Worm (Caenorhabditis elegans) whole organism, young adult: ENCODE results near the gene cest-24.

Source experiments
- B0019.2 ChIP-seq: fragments of 200-800 bp; sonication (Bioruptor generic); conservative IDR thresholded peaks from 2 replicates; pipeline ENCODE4 v1.3.6; 2022; ENCODE audit warnings: missing genetic modification reagents, missing genetic modification characterization, missing compliant biosample characterization
- B0336.3 ChIP-seq: fragments of 200-800 bp; sonication (Bioruptor generic); IDR thresholded peaks from 2 replicates; pipeline ENCODE4 v1.3.6; 2022; ENCODE audit warnings: missing genetic modification characterization, missing compliant biosample characterization
- F23B12.7 ChIP-seq: sonication (generic microtip); optimal IDR thresholded peaks from 2 replicates; lab custom pipeline; 2017; ENCODE audit warnings: missing genetic modification characterization, mild to moderate bottlenecking, missing compliant biosample characterization, antibody characterized with exemption, moderate library complexity; ENCODE audit not compliant: insufficient read depth
- F39B2.1 ChIP-seq: fragments of 200-800 bp; sonication (Bioruptor generic); IDR thresholded peaks from 2 replicates; pipeline ENCODE4 v1.3.6; 2022; ENCODE audit warnings: missing genetic modification reagents, missing genetic modification characterization, missing compliant biosample characterization
- F57C9.4 ChIP-seq: sonication (generic microtip); optimal IDR thresholded peaks from 2 replicates; lab custom pipeline; 2017; ENCODE audit warnings: mild to moderate bottlenecking, missing genetic modification characterization, missing compliant biosample characterization
- K11D2.4 ChIP-seq: fragments of 200-800 bp; sonication (Bioruptor generic); IDR thresholded peaks from 2 replicates; pipeline ENCODE4 v1.3.6; 2022; ENCODE audit warnings: missing genetic modification reagents, missing genetic modification characterization, missing compliant biosample characterization
- T26A5.8 ChIP-seq: sonication (generic microtip); optimal IDR thresholded peaks from 2 replicates; lab custom pipeline; 2016; ENCODE audit warnings: missing genetic modification characterization, missing compliant biosample characterization
- Y56A3A.18 ChIP-seq: fragments of 200-800 bp; sonication (Bioruptor generic); IDR thresholded peaks from 2 replicates; pipeline ENCODE4 v1.3.6; 2022; ENCODE audit warnings: missing genetic modification reagents, missing genetic modification characterization, missing compliant biosample characterization
- akir-1 ChIP-seq: fragments of 200-800 bp; sonication (Bioruptor generic); optimal IDR thresholded peaks from 2 replicates; lab custom pipeline; 2018; ENCODE audit warnings: mild to moderate bottlenecking, missing genetic modification characterization, moderate library complexity, missing compliant biosample characterization
- aptf-2 ChIP-seq: fragments of 200-800 bp; sonication (Bioruptor generic); conservative IDR thresholded peaks from 2 replicates; pipeline ENCODE4 v1.3.6; 2022; ENCODE audit warnings: missing genetic modification reagents, missing genetic modification characterization, missing compliant biosample characterization
- atf-7 ChIP-seq: sonication (generic microtip); optimal IDR thresholded peaks from 2 replicates; lab custom pipeline; 2017; ENCODE audit warnings: mild to moderate bottlenecking, missing genetic modification characterization, missing compliant biosample characterization
- attf-3 ChIP-seq: fragments of 200-800 bp; sonication (Bioruptor generic); conservative IDR thresholded peaks from 2 replicates; pipeline ENCODE4 v1.3.6; 2022; ENCODE audit warnings: missing genetic modification reagents, missing genetic modification characterization, missing compliant biosample characterization
- bed-2 ChIP-seq: fragments of 200-800 bp; sonication (Bioruptor generic); IDR thresholded peaks from 2 replicates; pipeline ENCODE4 v1.3.6; 2022; ENCODE audit warnings: missing genetic modification reagents, missing genetic modification characterization, missing compliant biosample characterization
- ceh-100 ChIP-seq: fragments of 200-800 bp; sonication (Bioruptor generic); IDR thresholded peaks from 2 replicates; pipeline ENCODE4 v1.3.6; 2022; ENCODE audit warnings: missing genetic modification reagents, missing genetic modification characterization, missing compliant biosample characterization
- dpl-1 ChIP-seq: fragments of 150-350 bp; optimal IDR thresholded peaks from 2 replicates; lab custom pipeline; 2014; ENCODE audit warnings: missing biosample characterization, missing genetic modification reagents, missing genetic modification characterization
- egl-44 ChIP-seq: fragments of 200-800 bp; sonication (Bioruptor generic); IDR thresholded peaks from 2 replicates; pipeline ENCODE4 v1.3.6; 2022; ENCODE audit warnings: missing genetic modification reagents, missing genetic modification characterization, missing compliant biosample characterization
- egrh-3 ChIP-seq: fragments of 200-800 bp; sonication (Bioruptor generic); IDR thresholded peaks from 2 replicates; pipeline ENCODE4 v1.3.6; 2022; ENCODE audit warnings: missing genetic modification reagents, missing genetic modification characterization, missing compliant biosample characterization
- ets-4 ChIP-seq: fragments of 200-800 bp; sonication (Bioruptor generic); optimal IDR thresholded peaks from 2 replicates; lab custom pipeline; 2018; ENCODE audit warnings: mild to moderate bottlenecking, missing genetic modification characterization, missing compliant biosample characterization
- hsf-1 ChIP-seq: fragments of 200-800 bp; sonication (Bioruptor generic); IDR thresholded peaks from 2 replicates; pipeline ENCODE4 v1.3.6; 2022; ENCODE audit warnings: missing genetic modification reagents, missing genetic modification characterization, missing compliant biosample characterization
- lin-26 ChIP-seq: fragments of 200-800 bp; sonication (Bioruptor generic); IDR thresholded peaks from 2 replicates; pipeline ENCODE4 v1.3.6; 2022; ENCODE audit warnings: missing genetic modification reagents, missing genetic modification characterization, missing compliant biosample characterization
- lsy-27 ChIP-seq: sonication (generic microtip); optimal IDR thresholded peaks from 2 replicates; lab custom pipeline; 2017; ENCODE audit warnings: missing genetic modification characterization, mild to moderate bottlenecking, missing compliant biosample characterization, antibody characterized with exemption, missing genotype, borderline replicate concordance; ENCODE audit not compliant: insufficient read depth
- mxl-1 ChIP-seq: sonication (generic microtip); optimal IDR thresholded peaks from 2 replicates; lab custom pipeline; 2016; ENCODE audit warnings: missing genetic modification characterization, missing compliant biosample characterization
- nfyb-1 ChIP-seq: fragments of 200-800 bp; sonication (Bioruptor generic); IDR thresholded peaks from 2 replicates; pipeline ENCODE4 v1.3.6; 2022; ENCODE audit warnings: missing genetic modification reagents, missing genetic modification characterization, missing compliant biosample characterization
- nhr-80 ChIP-seq: sonication (generic microtip); optimal IDR thresholded peaks from 2 replicates; lab custom pipeline; 2016; ENCODE audit warnings: missing genetic modification characterization, missing compliant biosample characterization
- nhr-90 ChIP-seq: sonication (generic microtip); optimal IDR thresholded peaks from 2 replicates; lab custom pipeline; 2016; ENCODE audit warnings: missing genotype, mild to moderate bottlenecking, missing genetic modification characterization, missing compliant biosample characterization
- snpc-4 ChIP-seq, 5 experiments: fragments of 150-350 bp in 1 of 5; sonication (generic microtip) in 4 of 5; optimal IDR thresholded peaks; 2 replicates each; lab custom pipeline; 2014 to 2018; ENCODE audit warnings: missing genetic modification characterization in 5 of 5, missing biosample characterization in 3 of 5, antibody characterized with exemption in 2 of 5, mild to moderate bottlenecking in 2 of 5, missing compliant biosample characterization in 2 of 5, missing genotype in 2 of 5, moderate library complexity in 2 of 5, missing genetic modification reagents in 1 of 5
- tlf-1 ChIP-seq: fragments of 200-800 bp; sonication (Bioruptor generic); optimal IDR thresholded peaks from 2 replicates; lab custom pipeline; 2018; ENCODE audit warnings: mild to moderate bottlenecking, missing genetic modification characterization, missing compliant biosample characterization
- unc-130 ChIP-seq: sonication (generic microtip); optimal IDR thresholded peaks from 2 replicates; lab custom pipeline; 2016; ENCODE audit warnings: missing genetic modification reagents, missing genetic modification characterization, missing compliant biosample characterization
- xnd-1 ChIP-seq: sonication (generic microtip); optimal IDR thresholded peaks from 2 replicates; lab custom pipeline; 2016; ENCODE audit warnings: missing genotype, missing genetic modification reagents, missing genetic modification characterization, missing compliant biosample characterization
- zfh-2 ChIP-seq: fragments of 200-800 bp; sonication (Bioruptor generic); conservative IDR thresholded peaks from 2 replicates; pipeline ENCODE4 v1.3.6; 2022; ENCODE audit warnings: missing genetic modification reagents, missing genetic modification characterization, missing compliant biosample characterization
- ztf-6 ChIP-seq: fragments of 200-800 bp; sonication (Bioruptor generic); IDR thresholded peaks from 2 replicates; pipeline ENCODE4 v1.3.6; 2022; ENCODE audit warnings: missing genetic modification reagents, missing genetic modification characterization, missing compliant biosample characterization

Gene cest-24

ce11 chrV:6280067-6280466, 36.7 kb upstream of the cest-24 start:
- TF ChIP-seq nhr-80 (peak; percentile 34), atf-7 (tag; lab: Kevin White, UChicago) (no peak), B0336.3 (GFP tag; lab: Robert Waterston, UW) (no peak), nfyb-1 (GFP tag; lab: Robert Waterston, UW) (no peak), xnd-1 (no peak), aptf-2 (GFP tag; lab: Robert Waterston, UW) (no peak), nhr-90 (no peak)

DNA sequence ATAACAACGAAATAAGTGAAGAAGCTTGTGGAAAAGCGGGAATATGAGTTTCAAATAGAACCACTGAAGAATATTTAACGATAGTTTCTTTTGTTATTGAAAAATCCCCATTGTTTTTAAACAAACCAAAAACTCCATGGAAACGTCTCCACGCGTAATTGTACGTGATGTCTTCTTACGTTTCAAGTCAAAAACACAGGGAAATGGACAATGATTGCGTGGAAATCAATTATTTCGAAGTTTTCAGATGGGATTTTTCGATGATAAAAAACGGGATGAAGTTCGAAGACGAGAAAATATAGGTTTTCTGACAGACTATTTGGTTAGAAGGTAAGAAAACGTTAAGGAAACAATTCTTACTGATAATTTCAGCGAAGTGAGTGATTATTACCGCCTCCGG, 35.6 kb upstream of the cest-24 start, which contains the start of the genes K12B6.4 and spe-49:
Gene K12B6.4 (minus strand): TSS at position 101 of the 400 bp plus-strand sequence.
Gene spe-49 (plus strand): TSS at position 185 of the 400 bp plus-strand sequence.
- TF ChIP-seq lin-26 (GFP tag; lab: Robert Waterston, UW) (no peak), zfh-2 (GFP tag; lab: Robert Waterston, UW) (no peak), nhr-90 (no peak), F39B2.1 (GFP tag; lab: Robert Waterston, UW) (no peak), T26A5.8 (tag; lab: Kevin White, UChicago) (no peak)
- TF ChIP-seq, all 124 proteins: peak for 0

DNA sequence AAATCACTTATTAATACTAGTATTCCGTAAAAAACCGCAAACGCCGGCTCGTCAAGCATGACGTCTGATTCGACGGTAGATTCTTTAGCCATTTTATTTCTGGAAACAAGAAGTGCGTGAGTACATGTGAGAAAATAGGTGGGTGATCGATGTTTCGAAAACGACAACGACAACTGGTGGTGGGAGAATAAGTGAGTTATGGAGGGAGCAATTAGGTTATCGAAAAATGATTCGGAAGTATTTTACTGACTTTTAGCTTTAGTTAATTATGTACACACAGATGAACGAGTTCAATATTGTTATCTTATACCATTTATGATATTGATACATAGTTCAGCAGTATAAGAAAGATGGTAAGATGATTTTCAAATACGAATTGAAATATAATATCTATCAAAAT, 30.4 kb upstream of the cest-24 start, which contains the start of gene srn-1:
Gene srn-1 (minus strand): TSS at position 101 of the 400 bp plus-strand sequence.
- no peak for TF ChIP-seq unc-130 (GFP tag; lab: Kevin White, UChicago)
- TF ChIP-seq ztf-6 (GFP tag; lab: Robert Waterston, UW) = no peak
- TF ChIP-seq hsf-1 (GFP tag; lab: Robert Waterston, UW) = no peak
- no peak for TF ChIP-seq F57C9.4
- no peak for TF ChIP-seq F23B12.7 (tag; lab: Kevin White, UChicago)
- TF ChIP-seq akir-1 = no peak
- TF ChIP-seq attf-3 (GFP tag; lab: Robert Waterston, UW) = no peak
- no peak for TF ChIP-seq mxl-1 (tag; lab: Kevin White, UChicago)
- TF ChIP-seq lsy-27 (tag; lab: Kevin White, UChicago) = no peak
- TF ChIP-seq tlf-1 (GFP tag; lab: Kevin White, UChicago) = no peak
- TF ChIP-seq dpl-1 (GFP tag; lab: Kevin White, UChicago) = no peak
- TF ChIP-seq nfyb-1 (GFP tag; lab: Robert Waterston, UW) = no peak
- no peak for TF ChIP-seq K11D2.4
- no peak for TF ChIP-seq aptf-2 (GFP tag; lab: Robert Waterston, UW)
- no peak for TF ChIP-seq egl-44 (GFP tag; lab: Robert Waterston, UW)
- no peak for TF ChIP-seq ceh-100 (GFP tag; lab: Robert Waterston, UW)
- TF ChIP-seq Y56A3A.18 (GFP tag; lab: Robert Waterston, UW) = no peak

DNA sequence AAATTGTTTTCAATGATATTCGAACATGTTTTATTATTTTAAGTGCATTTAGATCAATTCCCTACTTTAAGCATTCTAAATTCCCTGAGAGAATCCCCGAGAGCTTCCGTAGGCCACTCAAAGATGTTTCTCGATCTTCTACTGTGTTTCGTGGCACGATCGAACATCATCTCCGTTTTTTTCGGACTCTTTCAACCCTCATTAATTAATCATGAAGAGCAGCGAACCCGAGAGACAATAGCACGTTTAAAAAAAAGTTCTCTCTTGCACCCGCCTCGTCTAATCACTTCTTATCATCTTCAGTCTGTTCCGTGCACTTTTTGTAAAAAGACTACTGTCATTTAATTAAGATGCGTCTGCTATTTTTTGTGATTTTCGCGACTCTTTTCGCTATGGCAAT, 28.1 kb upstream of the cest-24 start, which contains the start of gene K12B6.11:
Gene K12B6.11 (plus strand): TSS at position 301 of the 400 bp plus-strand sequence.
- peak; percentile 33 for TF ChIP-seq nhr-80
- TF ChIP-seq B0019.2 = no peak

- TF ChIP-seq unc-130 (GFP tag; lab: Kevin White, UChicago) = no peak
- TF ChIP-seq egrh-3 (GFP tag; lab: Robert Waterston, UW) = no peak
- no peak for TF ChIP-seq bed-2
- TF ChIP-seq snpc-4 (GFP tag; optimal IDR thresholded peaks at IDR 0.05; lab: Kevin White, UChicago) = no peak
- no peak for TF ChIP-seq snpc-4 (tag; optimal IDR thresholded peaks at IDR 0.05; lab: Kevin White, UChicago)
- peak; percentile 22 for TF ChIP-seq nhr-80
- TF ChIP-seq T26A5.8 (tag; lab: Kevin White, UChicago) = no peak
- no peak for TF ChIP-seq ets-4 (GFP tag; lab: Kevin White, UChicago)
- TF ChIP-seq, all 124 proteins: peak for 1
Observed at ce11 chrV:6291301-6291700, 25.4 kb upstream of the cest-24 start.
